Fruit fly (Drosophila melanogaster): ENCODE measurements around the gene CG3808.

The CG3808 gene

DNA sequence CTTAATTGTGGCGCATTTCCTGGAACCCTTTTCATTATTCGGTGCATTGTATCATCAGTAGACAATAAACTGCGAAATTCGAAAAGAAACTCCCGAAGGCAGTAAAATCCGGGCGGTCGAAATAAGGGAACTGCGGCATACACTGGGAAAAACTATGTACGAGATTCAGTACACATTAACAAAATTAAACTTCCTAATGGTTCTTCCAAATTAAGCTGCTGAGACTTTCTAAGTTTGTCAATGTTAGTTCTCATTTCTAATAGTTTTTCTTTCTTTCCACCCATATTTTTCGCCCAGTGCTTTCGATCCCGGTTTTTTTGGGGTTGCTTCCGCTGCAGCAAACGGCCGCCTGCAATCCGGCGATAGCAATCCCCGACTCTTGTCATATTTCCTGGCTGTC, 24.4 kb upstream of the CG3808 start (continued):
- no peak for TF ChIP-seq CG17612 (GFP tag; IDR thresholded peaks at IDR 0.05)
- TF ChIP-seq pros (GFP tag; optimal IDR thresholded peaks at IDR 0.05) = no peak
- no peak for TF ChIP-seq usp (GFP tag; optimal IDR thresholded peaks at IDR 0.05)
- TF ChIP-seq CG15269 (tag; optimal IDR thresholded peaks at IDR 0.05) = peak; percentile 75
- peak; percentile 83 for TF ChIP-seq CG2678 (tag; optimal IDR thresholded peaks at IDR 0.05)
- TF ChIP-seq Dip2 (GFP tag; IDR thresholded peaks at IDR 0.05) = no peak
- TF ChIP-seq CG11723 (GFP tag; optimal IDR thresholded peaks at IDR 0.05) = peak; percentile 70
- peak; percentile 71 for TF ChIP-seq Side (GFP tag; optimal IDR thresholded peaks at IDR 0.05)
- TF ChIP-seq CG18619 (GFP tag; optimal IDR thresholded peaks at IDR 0.05) = peak; percentile 70
- peak; percentile 81 for TF ChIP-seq CG7839 (tag; optimal IDR thresholded peaks at IDR 0.05)
- TF ChIP-seq sob (GFP tag; IDR thresholded peaks at IDR 0.05) = peak; percentile 73
- peak; percentile 60 for TF ChIP-seq pum (GFP tag; optimal IDR thresholded peaks at IDR 0.05)
- peak; percentile 55 for TF ChIP-seq CG12104 (GFP tag; optimal IDR thresholded peaks at IDR 0.05)
- no peak for TF ChIP-seq wek (GFP tag; optimal IDR thresholded peaks at IDR 0.05)
- TF ChIP-seq Hey (tag; optimal IDR thresholded peaks at IDR 0.05) = no peak
- TF ChIP-seq D19B (GFP tag; optimal IDR thresholded peaks at IDR 0.05) = no peak
- TF ChIP-seq CG3065 (GFP tag; optimal IDR thresholded peaks at IDR 0.05) = peak; percentile 38
- peak; percentile 55; the same call in 1 of the 3 replicates for TF ChIP-seq C15 (GFP tag; IDR thresholded peaks at IDR 0.05)
- peak; percentile 65 for TF ChIP-seq CG10654 (GFP tag; optimal IDR thresholded peaks at IDR 0.05)
- TF ChIP-seq dan (GFP tag; IDR thresholded peaks at IDR 0.05) = peak; percentile 70
- TF ChIP-seq lbe (GFP tag; optimal IDR thresholded peaks at IDR 0.05) = no peak
- TF ChIP-seq CG33213 (GFP tag; optimal IDR thresholded peaks at IDR 0.05) = peak; percentile 25
- TF ChIP-seq ftz-f1 (GFP tag; optimal IDR thresholded peaks at IDR 0.05) = no peak
- peak; percentile 85 for TF ChIP-seq CG12391 (tag; optimal IDR thresholded peaks at IDR 0.05)
- TF ChIP-seq fd64A (GFP tag; optimal IDR thresholded peaks at IDR 0.05) = peak; percentile 60
- peak; percentile 65 to 70 for TF ChIP-seq dpn (GFP tag; optimal IDR thresholded peaks at IDR 0.05)
- TF ChIP-seq CG13287 (GFP tag; IDR thresholded peaks at IDR 0.05; ENCODE audit: partially characterized antibody) = no peak
- TF ChIP-seq CG16813 (GFP tag; IDR thresholded peaks at IDR 0.05; ENCODE audit: partially characterized antibody) = no peak
- peak; percentile 66 for TF ChIP-seq unpg (GFP tag; optimal IDR thresholded peaks at IDR 0.05)
- peak; percentile 38 for TF ChIP-seq Usf (GFP tag; optimal IDR thresholded peaks at IDR 0.05)
- TF ChIP-seq Ptx1 (GFP tag; IDR thresholded peaks at IDR 0.05) = peak; percentile 73
- no peak; the same call in none of the 2 replicates for TF ChIP-seq onecut (GFP tag; IDR thresholded peaks at IDR 0.05)
- TF ChIP-seq z (GFP tag; IDR thresholded peaks at IDR 0.05) = peak; percentile 55; the same call in 1 of the 3 replicates
- peak; percentile 83 for TF ChIP-seq Optix (GFP tag; IDR thresholded peaks at IDR 0.05)
- TF ChIP-seq CG6683 (GFP tag; optimal IDR thresholded peaks at IDR 0.05) = peak; percentile 38
- peak; percentile 75 for TF ChIP-seq HHEX (GFP tag; optimal IDR thresholded peaks at IDR 0.05)
- peak; percentile 85 for TF ChIP-seq Sox102F (GFP tag; optimal IDR thresholded peaks at IDR 0.05)
- peak; percentile 56 for TF ChIP-seq CG9876 (GFP tag; optimal IDR thresholded peaks at IDR 0.05)
- peak; percentile 74 for TF ChIP-seq seq (GFP tag; IDR thresholded peaks at IDR 0.05)
- peak; percentile 75 for TF ChIP-seq CG14441 (GFP tag; IDR thresholded peaks at IDR 0.05)
- TF ChIP-seq CG14710 (tag; optimal IDR thresholded peaks at IDR 0.05) = peak; percentile 55
- peak; percentile 51 for TF ChIP-seq CG8281 (tag; optimal IDR thresholded peaks at IDR 0.05)
- TF ChIP-seq chm (GFP tag; IDR thresholded peaks at IDR 0.05) = peak; percentile 90
- TF ChIP-seq al (GFP tag; IDR thresholded peaks at IDR 0.05) = 0 out of 2 replicates have a peak, but pooled peaks have one; percentile 25
- TF ChIP-seq CG30020 (tag; optimal IDR thresholded peaks at IDR 0.05) = peak; percentile 23
- TF ChIP-seq Oli (tag; optimal IDR thresholded peaks at IDR 0.05) = peak; percentile 82
- 0 out of 2 replicates have a peak, but pooled peaks have one; percentile 32 for TF ChIP-seq CG14014 (GFP tag; IDR thresholded peaks at IDR 0.05)
- TF ChIP-seq lab (GFP tag; optimal IDR thresholded peaks at IDR 0.05) = peak; percentile 84
- TF ChIP-seq Lim3 (GFP tag; IDR thresholded peaks at IDR 0.05) = no peak
- TF ChIP-seq MTF-1 (GFP tag; optimal IDR thresholded peaks at IDR 0.05; ENCODE audit: borderline replicate concordance) = peak; percentile 54
